Fruit fly (Drosophila melanogaster): Measurements from ENCODE around the gene rdgB.

The rdgB gene

dm6 chrX:13821775-13822493 lies 59.4 kb downstream of the rdgB start, which contains the start of gene Clic (continued):
- no peak for TF ChIP-seq gce (GFP tag; IDR thresholded peaks at IDR 0.05)
- TF ChIP-seq CHES-1-like (GFP tag; optimal IDR thresholded peaks at IDR 0.05), result peak; percentile 43
- 0 out of 3 replicates have a peak, but pooled peaks have one; percentile 4 for TF ChIP-seq sr (GFP tag; IDR thresholded peaks at IDR 0.05)
- TF ChIP-seq klu (GFP tag; IDR thresholded peaks at IDR 0.05), result no peak
- peak; percentile 36 for TF ChIP-seq Dref (GFP tag; IDR thresholded peaks at IDR 0.05)
- peak; percentile 3; the same call in 1 of the 4 replicates for TF ChIP-seq Gug (GFP tag; IDR thresholded peaks at IDR 0.05)
- no peak for TF ChIP-seq slp2 (GFP tag; optimal IDR thresholded peaks at IDR 0.05)
- no peak for TF ChIP-seq salm (tag; optimal IDR thresholded peaks at IDR 0.05)
- no peak for TF ChIP-seq CG16863 (GFP tag; optimal IDR thresholded peaks at IDR 0.05)
- peak; percentile 10 for TF ChIP-seq CG9876 (GFP tag; optimal IDR thresholded peaks at IDR 0.05)
- TF ChIP-seq CG2120 (GFP tag; optimal IDR thresholded peaks at IDR 0.05), result peak; percentile 8
- peak; percentile 71; the same call in 1 of the 3 replicates for TF ChIP-seq ci (GFP tag; IDR thresholded peaks at IDR 0.05)
- TF ChIP-seq CG14014 (GFP tag; IDR thresholded peaks at IDR 0.05), result peak; percentile 15; the same call in 1 of the 2 replicates
- TF ChIP-seq amos (GFP tag; IDR thresholded peaks at IDR 0.05; ENCODE audit: partially characterized antibody), result peak; percentile 50; the same call in 1 of the 2 replicates
- peak; percentile 21 for TF ChIP-seq wek (GFP tag; optimal IDR thresholded peaks at IDR 0.05)
- TF ChIP-seq CG32532 (GFP tag; IDR thresholded peaks at IDR 0.05), result peak; percentile 34; the same call in 1 of the 2 replicates
- peak in 1 of 2 experiments; percentile 11 for TF ChIP-seq dpn (GFP tag; optimal IDR thresholded peaks at IDR 0.05)
- TF ChIP-seq CG11247 (GFP tag; IDR thresholded peaks at IDR 0.05), result peak; percentile 9; the same call in 1 of the 2 replicates
- TF ChIP-seq Side (GFP tag; optimal IDR thresholded peaks at IDR 0.05), result peak; percentile 13
- 0 out of 2 replicates have a peak, but pooled peaks have one; percentile 14 for TF ChIP-seq CG4360 (GFP tag; IDR thresholded peaks at IDR 0.05)
- TF ChIP-seq dysf (GFP tag; IDR thresholded peaks at IDR 0.05), result 0 out of 3 replicates have a peak, but pooled peaks have one; percentile 2
- TF ChIP-seq pros (GFP tag; optimal IDR thresholded peaks at IDR 0.05), result no peak
- TF ChIP-seq so (GFP tag; IDR thresholded peaks at IDR 0.05), result 0 out of 3 replicates have a peak, but pooled peaks have one; percentile 8
- TF ChIP-seq Mad (GFP tag; optimal IDR thresholded peaks at IDR 0.05), result peak; percentile 5
- peak; percentile 8 for TF ChIP-seq Hand (GFP tag; optimal IDR thresholded peaks at IDR 0.05)
- TF ChIP-seq bbx (GFP tag; IDR thresholded peaks at IDR 0.05; ENCODE audit: partially characterized antibody), result peak; percentile 60
- peak; percentile 9 for TF ChIP-seq jumu (GFP tag; optimal IDR thresholded peaks at IDR 0.05)
- TF ChIP-seq otp (GFP tag; IDR thresholded peaks at IDR 0.05), result no peak
- TF ChIP-seq stwl (tag; optimal IDR thresholded peaks at IDR 0.05), result peak; percentile 40
- TF ChIP-seq chinmo (GFP tag; IDR thresholded peaks at IDR 0.05; ENCODE audit: partially characterized antibody), result 0 out of 4 replicates have a peak, but pooled peaks have one; percentile 2
- peak; percentile 60 for TF ChIP-seq CG34376 (GFP tag; optimal IDR thresholded peaks at IDR 0.05)
- peak; percentile 24 for TF ChIP-seq gro (GFP tag; optimal IDR thresholded peaks at IDR 0.05)
- no peak for TF ChIP-seq CG9609 (GFP tag; optimal IDR thresholded peaks at IDR 0.05)
- TF ChIP-seq CG9797 (GFP tag; optimal IDR thresholded peaks at IDR 0.05), result peak; percentile 73
- TF ChIP-seq CG33213 (GFP tag; optimal IDR thresholded peaks at IDR 0.05), result peak; percentile 7
- peak; percentile 22; the same call in 2 of the 3 replicates for TF ChIP-seq row (GFP tag; IDR thresholded peaks at IDR 0.05)
- TF ChIP-seq HmgZ (tag; optimal IDR thresholded peaks at IDR 0.05), result peak; percentile 40
- TF ChIP-seq CG30020 (tag; optimal IDR thresholded peaks at IDR 0.05), result peak; percentile 19
- no peak for TF ChIP-seq Dfd (GFP tag; optimal IDR thresholded peaks at IDR 0.05)
- TF ChIP-seq CG32767 (GFP tag; IDR thresholded peaks at IDR 0.05), result 0 out of 2 replicates have a peak, but pooled peaks have one; percentile 14
- peak; percentile 8 for TF ChIP-seq CG12391 (tag; optimal IDR thresholded peaks at IDR 0.05)
- no peak for TF ChIP-seq dm (GFP tag; optimal IDR thresholded peaks at IDR 0.05)
- TF ChIP-seq H2.0 (GFP tag; IDR thresholded peaks at IDR 0.05), result no peak
- no peak for TF ChIP-seq CG4820 (GFP tag; optimal IDR thresholded peaks at IDR 0.05)
- no peak for TF ChIP-seq bab2 (GFP tag; optimal IDR thresholded peaks at IDR 0.05)
- peak; percentile 85 for TF ChIP-seq Med (GFP tag)
- no peak for TF ChIP-seq CG12219 (GFP tag; optimal IDR thresholded peaks at IDR 0.05)
- TF ChIP-seq BEAF-32 (GFP tag; optimal IDR thresholded peaks at IDR 0.05), result peak; percentile 33
- no peak for TF ChIP-seq pum (GFP tag; optimal IDR thresholded peaks at IDR 0.05)
